Fruit fly (Drosophila melanogaster) whole organism, embryonic: ENCODE data around the gene AnxB9.

Source experiments
- CG12104 ChIP-seq: fragments of 200-800 bp; sonication (Bioruptor generic); optimal IDR thresholded peaks from 3 replicates; lab custom pipeline; 2016; ENCODE audit warnings: missing biosample characterization, missing genetic modification characterization
- CG14667 ChIP-seq: fragments of 200-800 bp; sonication (Bioruptor generic); IDR thresholded peaks from 2 replicates; pipeline ENCODE4 v1.3.6; 2022; ENCODE audit warnings: missing biosample characterization, missing genetic modification characterization
- CG18476 ChIP-seq: fragments of 200-800 bp; sonication (Bioruptor generic); optimal IDR thresholded peaks from 2 replicates; lab custom pipeline; 2016; ENCODE audit warnings: missing biosample characterization, mild to moderate bottlenecking, missing genetic modification characterization
- bowl ChIP-seq: fragments of 200-800 bp; sonication (Bioruptor generic); IDR thresholded peaks from 2 replicates; pipeline ENCODE4 v1.3.6; 2022; ENCODE audit warnings: missing biosample characterization, missing genetic modification characterization
- cato ChIP-seq: fragments of 200-800 bp; sonication (Bioruptor generic); optimal IDR thresholded peaks from 2 replicates; lab custom pipeline; 2016; ENCODE audit warnings: missing biosample characterization, missing genetic modification characterization, borderline replicate concordance
- dmrt99B ChIP-seq: fragments of 200-800 bp; sonication (Bioruptor generic); optimal IDR thresholded peaks from 2 replicates; lab custom pipeline; 2018; ENCODE audit warnings: missing biosample characterization, mild to moderate bottlenecking, missing genetic modification characterization, moderate library complexity
- lab ChIP-seq: fragments of 200-800 bp; sonication (Bioruptor generic); optimal IDR thresholded peaks from 3 replicates; lab custom pipeline; 2017; ENCODE audit warnings: missing biosample characterization, missing genetic modification characterization, mild to moderate bottlenecking, moderate library complexity, missing genetic modification reagents
- lola ChIP-seq, 3 experiments: fragments of >200 bp in 2 of 3; fragments of 200-800 bp in 1 of 3; sonication (Bioruptor generic) in 1 of 3; optimal IDR thresholded peaks; 2 replicates each; lab custom pipeline; 2017 to 2019; ENCODE audit warnings: missing biosample characterization in 3 of 3, missing genetic modification characterization in 3 of 3, mild to moderate bottlenecking in 1 of 3, moderate library complexity in 1 of 3
- slou ChIP-seq: fragments of 200-800 bp; sonication (Bioruptor generic); optimal IDR thresholded peaks from 3 replicates; lab custom pipeline; 2016; ENCODE audit warnings: missing biosample characterization, missing genetic modification characterization
- sob ChIP-seq: fragments of 200-800 bp; sonication (Bioruptor generic); IDR thresholded peaks from 2 replicates; pipeline ENCODE4 v1.3.6; 2022; ENCODE audit warnings: missing biosample characterization, missing genetic modification characterization

- peak; percentile 73 for TF ChIP-seq lab (GFP tag; lab: Kevin White, UChicago)
- 0 out of 2 replicates have a peak, but pooled peaks have one; percentile 23 for TF ChIP-seq bowl (GFP tag; lab: Robert Waterston, UW)
- no peak for TF ChIP-seq CG18476 (GFP tag; lab: Kevin White, UChicago)
- TF ChIP-seq sob (GFP tag; lab: Robert Waterston, UW) = peak; percentile 62
- TF ChIP-seq CG14667 (GFP tag; lab: Robert Waterston, UW) = no peak
- no peak for TF ChIP-seq slou
- no peak for TF ChIP-seq lola (GFP tag; optimal IDR thresholded peaks at IDR 0.05; lab: Kevin White, UChicago)
- TF ChIP-seq dmrt99B = peak; percentile 7
- TF ChIP-seq CG12104 (GFP tag; lab: Kevin White, UChicago) = no peak
- TF ChIP-seq cato (GFP tag; lab: Kevin White, UChicago) = no peak
These were observed at the start of gene AnxB9 for dm6 chr3R:21065010-21065695.
